Worm (Caenorhabditis elegans): ENCODE data around the gene cpt-6.

Gene cpt-6

DNA sequence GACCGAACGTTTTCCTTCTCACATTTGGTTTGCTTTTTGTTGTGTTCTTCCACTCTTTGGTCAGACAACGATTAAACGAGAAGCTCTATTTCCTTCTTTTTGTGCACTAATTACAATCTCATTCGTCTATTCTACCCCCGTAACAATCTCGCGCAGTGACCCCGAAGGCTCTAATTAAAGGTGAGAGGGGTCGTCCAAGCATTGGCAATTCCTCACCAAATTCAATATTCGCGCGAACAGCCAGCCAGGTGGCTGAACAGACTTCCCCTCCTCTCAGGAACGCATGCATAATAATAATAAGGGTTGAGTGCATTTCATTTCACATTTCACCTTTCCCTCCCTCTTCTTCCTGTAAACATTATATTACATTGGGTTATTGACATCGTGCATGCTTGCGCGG lies 8.6 kb downstream of the cpt-6 start:
- TF ChIP-seq lin-54 (GFP tag; optimal IDR thresholded peaks at IDR 0.05) (no peak), tbp1 (GFP tag; optimal IDR thresholded peaks at IDR 0.05) (no peak), mel-28 (tag; optimal IDR thresholded peaks at IDR 0.05; ENCODE audit: borderline replicate concordance) (no peak), unc-130 (GFP tag; optimal IDR thresholded peaks at IDR 0.05) (no peak), ekl-4 (GFP tag; IDR thresholded peaks at IDR 0.05) (no peak), F49E8.2 (tag; optimal IDR thresholded peaks at IDR 0.05; ENCODE audit: insufficient read depth) (no peak), hlh-12 (tag; optimal IDR thresholded peaks at IDR 0.05) (no peak)

ce11 chrV:6476026-6476425 lies 17.7 kb downstream of the cpt-6 start:
- no peak for TF ChIP-seq atf-7 (tag; optimal IDR thresholded peaks at IDR 0.05)
- TF ChIP-seq nhr-80 (tag; optimal IDR thresholded peaks at IDR 0.05) = peak; percentile 90
- TF ChIP-seq lag-1 (GFP tag; IDR thresholded peaks at IDR 0.05) = no peak
- TF ChIP-seq die-1 (tag; optimal IDR thresholded peaks at IDR 0.05) = no peak
- TF ChIP-seq sptf-2 (GFP tag; optimal IDR thresholded peaks at IDR 0.05) = no peak
- TF ChIP-seq hlh-12 (tag; optimal IDR thresholded peaks at IDR 0.05) = no peak
- no peak for TF ChIP-seq madf-10 (tag; optimal IDR thresholded peaks at IDR 0.05)
- TF ChIP-seq bed-1 (GFP tag; IDR thresholded peaks at IDR 0.05) = no peak
- TF ChIP-seq athp-1 (tag; optimal IDR thresholded peaks at IDR 0.05) = no peak
- no peak for TF ChIP-seq let-526 (GFP tag; IDR thresholded peaks at IDR 0.05)
- TF ChIP-seq lin-40 (tag; optimal IDR thresholded peaks at IDR 0.05) = no peak
- TF ChIP-seq ceh-79 (tag; optimal IDR thresholded peaks at IDR 0.05) = no peak
- peak; percentile 11 for TF ChIP-seq attf-5 (GFP tag; optimal IDR thresholded peaks at IDR 0.05)

DNA sequence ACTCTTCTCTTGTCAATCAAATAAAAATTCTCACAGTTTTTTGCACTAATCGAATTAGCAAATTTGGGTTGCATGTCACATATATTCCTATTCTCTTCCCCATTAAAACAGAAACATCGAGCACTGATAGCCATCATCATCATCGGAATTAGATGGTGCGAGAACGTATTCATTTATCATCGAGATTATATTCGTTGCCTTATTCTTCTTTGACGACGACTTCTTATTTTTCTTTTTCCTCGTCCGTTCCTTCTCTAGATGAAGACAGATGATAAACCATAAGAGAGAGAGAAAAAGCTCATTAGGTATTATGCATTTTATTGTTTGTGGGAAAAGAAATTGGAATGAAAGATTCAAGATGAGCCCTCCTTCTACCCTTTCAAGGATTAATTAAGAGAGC lies 22.5 kb downstream of the cpt-6 start:
- no peak for TF ChIP-seq B0035.1 (tag; optimal IDR thresholded peaks at IDR 0.05)
- no peak for TF ChIP-seq lin-54 (GFP tag; optimal IDR thresholded peaks at IDR 0.05)
- TF ChIP-seq Y53G8AR.9 (GFP tag; conservative IDR thresholded peaks at IDR 0.05) = no peak
- no peak for TF ChIP-seq let-526 (GFP tag; IDR thresholded peaks at IDR 0.05)
- no peak for TF ChIP-seq lin-35 (GFP tag; optimal IDR thresholded peaks at IDR 0.05)
- no peak for TF ChIP-seq ztf-25 (GFP tag; IDR thresholded peaks at IDR 0.05)
- TF ChIP-seq C06A6.2 (GFP tag; conservative IDR thresholded peaks at IDR 0.05) = no peak
- no peak for TF ChIP-seq ets-4 (GFP tag; optimal IDR thresholded peaks at IDR 0.05)
- TF ChIP-seq C17E4.6 (GFP tag; IDR thresholded peaks at IDR 0.05) = no peak
- TF ChIP-seq unc-130 (GFP tag; optimal IDR thresholded peaks at IDR 0.05) = no peak
- TF ChIP-seq K12H6.12 (tag; optimal IDR thresholded peaks at IDR 0.05) = no peak
- no peak for TF ChIP-seq hmg-1.2 (GFP tag; IDR thresholded peaks at IDR 0.05)
- TF ChIP-seq ztf-22 (GFP tag; optimal IDR thresholded peaks at IDR 0.05) = no peak
- TF ChIP-seq nhr-120 (GFP tag; IDR thresholded peaks at IDR 0.05) = no peak
- TF ChIP-seq fkh-3 (tag; optimal IDR thresholded peaks at IDR 0.05) = no peak
- TF ChIP-seq ztf-6 (GFP tag; IDR thresholded peaks at IDR 0.05) = no peak
- no peak for TF ChIP-seq K11D2.4 (GFP tag; IDR thresholded peaks at IDR 0.05)
- no peak for TF ChIP-seq ZK185.1 (tag; optimal IDR thresholded peaks at IDR 0.05; ENCODE audit: poor library complexity, severe bottlenecking)

ce11 chrV:6467676-6468075 lies 26.0 kb downstream of the cpt-6 start:
- TF ChIP-seq hlh-12 (tag; optimal IDR thresholded peaks at IDR 0.05) (no peak), dpff-1 (tag; optimal IDR thresholded peaks at IDR 0.05) (no peak), dpl-1 (GFP tag; optimal IDR thresholded peaks at IDR 0.05) (no peak), tbp1 (GFP tag; optimal IDR thresholded peaks at IDR 0.05) (no peak), ztf-22 (GFP tag; optimal IDR thresholded peaks at IDR 0.05) (no peak), Y53F4B.3 (GFP tag; IDR thresholded peaks at IDR 0.05) (no peak), B0035.1 (tag; optimal IDR thresholded peaks at IDR 0.05) (no peak)
